Fruit fly (Drosophila melanogaster): ENCODE results near the gene CG13073.

CG13073 gene

dm6 chr3L:16164150-16165039 is 52.7 kb downstream of the CG13073 start, which contains the start of gene CG5151 (continued):
- TF ChIP-seq CG2199 (GFP tag; IDR thresholded peaks at IDR 0.05) (no peak), CG6175 (GFP tag; IDR thresholded peaks at IDR 0.05) (no peak), Ets65A (GFP tag) (no peak), CG1024 (GFP tag; IDR thresholded peaks at IDR 0.05) (no peak), Lhr (GFP tag; optimal IDR thresholded peaks at IDR 0.05) (no peak), ara (GFP tag; IDR thresholded peaks at IDR 0.05) (no peak), CG11560 (tag; IDR thresholded peaks at IDR 0.05) (no peak), cas (GFP tag; IDR thresholded peaks at IDR 0.05) (no peak), mld (GFP tag; IDR thresholded peaks at IDR 0.05; ENCODE audit: partially characterized antibody) (peak; percentile 84; the same call in 2 of the 3 replicates), CG11723 (GFP tag; optimal IDR thresholded peaks at IDR 0.05) (no peak), Nf-YB (GFP tag; optimal IDR thresholded peaks at IDR 0.05) (no peak), CG6813 (GFP tag; optimal IDR thresholded peaks at IDR 0.05) (no peak), cwo (GFP tag; optimal IDR thresholded peaks at IDR 0.05) (peak; percentile 53), CG34224 (GFP tag; IDR thresholded peaks at IDR 0.05; ENCODE audit: partially characterized antibody) (peak; percentile 35), Bteb2 (GFP tag; optimal IDR thresholded peaks at IDR 0.05) (no peak), CG11696 (GFP tag; IDR thresholded peaks at IDR 0.05) (no peak), CG2202 (tag; optimal IDR thresholded peaks at IDR 0.05) (no peak), kah (GFP tag; optimal IDR thresholded peaks at IDR 0.05) (no peak), Dad (GFP tag; optimal IDR thresholded peaks at IDR 0.05) (no peak), Usf (GFP tag; optimal IDR thresholded peaks at IDR 0.05) (no peak), tup (GFP tag; optimal IDR thresholded peaks at IDR 0.05) (no peak), MESR4 (GFP tag; optimal IDR thresholded peaks at IDR 0.05) (no peak), CG16779 (GFP tag; IDR thresholded peaks at IDR 0.05) (no peak), CG17568 (GFP tag; optimal IDR thresholded peaks at IDR 0.05) (peak; percentile 20), CG32772 (GFP tag; IDR thresholded peaks at IDR 0.05) (no peak), CG13287 (GFP tag; IDR thresholded peaks at IDR 0.05; ENCODE audit: partially characterized antibody) (peak; percentile 46), usp (GFP tag; optimal IDR thresholded peaks at IDR 0.05) (no peak), kni (GFP tag; optimal IDR thresholded peaks at IDR 0.05) (peak; percentile 30), ac (GFP tag; optimal IDR thresholded peaks at IDR 0.05) (no peak), phol (tag; optimal IDR thresholded peaks at IDR 0.05) (peak; percentile 9), sug (tag; optimal IDR thresholded peaks at IDR 0.05) (peak; percentile 19), Eip74EF (GFP tag; optimal IDR thresholded peaks at IDR 0.05) (no peak), crol (GFP tag; IDR thresholded peaks at IDR 0.05) (no peak), dati (GFP tag; IDR thresholded peaks at IDR 0.05) (no peak), luna (GFP tag; optimal IDR thresholded peaks at IDR 0.05) (no peak), CG3726 (GFP tag; IDR thresholded peaks at IDR 0.05) (no peak), Xbp1 (GFP tag; optimal IDR thresholded peaks at IDR 0.05) (no peak), CG12744 (GFP tag; optimal IDR thresholded peaks at IDR 0.05) (no peak), wdn (GFP tag; IDR thresholded peaks at IDR 0.05) (peak; percentile 33; the same call in 1 of the 2 replicates), CG3281 (GFP tag; optimal IDR thresholded peaks at IDR 0.05) (peak; percentile 36), maf-S (GFP tag; optimal IDR thresholded peaks at IDR 0.05) (no peak), mirr (GFP tag; optimal IDR thresholded peaks at IDR 0.05) (peak; percentile 38), CG7556 (GFP tag; optimal IDR thresholded peaks at IDR 0.05) (peak; percentile 6), Atf6 (GFP tag; IDR thresholded peaks at IDR 0.05) (0 out of 2 replicates have a peak, but pooled peaks have one; percentile 29), CG14965 (GFP tag; optimal IDR thresholded peaks at IDR 0.05; ENCODE audit: borderline replicate concordance) (no peak), tin (GFP tag; optimal IDR thresholded peaks at IDR 0.05) (no peak), Poxn (GFP tag; IDR thresholded peaks at IDR 0.05) (no peak), CG2120 (GFP tag; optimal IDR thresholded peaks at IDR 0.05) (no peak), ase (GFP tag; IDR thresholded peaks at IDR 0.05) (no peak)

All from whole organism, embryonic.